Worm (Caenorhabditis elegans): ENCODE measurements around the gene sma-9.

DNA sequence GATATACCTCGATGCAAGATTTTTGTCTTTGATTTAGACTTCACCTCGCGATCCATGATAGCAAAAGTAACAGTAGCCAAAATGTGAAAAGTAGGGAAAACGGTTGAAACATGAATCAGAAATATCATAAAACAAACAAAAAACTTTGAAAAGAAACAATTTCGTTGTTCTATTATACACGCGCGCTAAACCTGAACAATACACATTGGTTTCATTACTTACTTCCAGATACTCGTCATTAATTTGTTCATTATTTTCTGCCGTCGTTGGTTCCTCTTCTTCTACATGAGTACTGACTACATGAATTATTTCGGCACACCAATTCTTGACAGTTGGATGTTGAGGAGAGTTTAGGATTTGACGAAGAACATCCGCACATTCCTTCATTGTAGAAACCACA lies 51.4 kb downstream of the sma-9 start, which contains the start of gene F31B12.3:
- TF ChIP-seq ama-1 (optimal IDR thresholded peaks at IDR 0.05) (no peak), ama-1 (GFP tag; optimal IDR thresholded peaks at IDR 0.05) (no peak), B0336.3 (GFP tag; IDR thresholded peaks at IDR 0.05) (no peak), ZK185.1 (tag; optimal IDR thresholded peaks at IDR 0.05; ENCODE audit: poor library complexity, severe bottlenecking) (no peak), sea-2 (GFP tag; IDR thresholded peaks at IDR 0.05) (no peak), hrde-1 (tag; optimal IDR thresholded peaks at IDR 0.05; ENCODE audit: borderline replicate concordance) (no peak), dpl-1 (GFP tag; optimal IDR thresholded peaks at IDR 0.05) (no peak), ceh-40 (GFP tag; IDR thresholded peaks at IDR 0.05) (no peak), F39B2.1 (GFP tag; IDR thresholded peaks at IDR 0.05) (no peak), pha-4 (tag; optimal IDR thresholded peaks at IDR 0.05) (no peak), tlf-1 (GFP tag; optimal IDR thresholded peaks at IDR 0.05) (no peak), nfya-1 (tag; optimal IDR thresholded peaks at IDR 0.05; ENCODE audit: borderline replicate concordance, insufficient read depth) (no peak)

All from whole organism, young adult.